Worm (Caenorhabditis elegans) whole organism, L1 larva: ENCODE data around the gene acs-14.

ENCODE experiments used
- F16B12.6 ChIP-seq: fragments of 150-350 bp; optimal IDR thresholded peaks from 2 replicates; lab custom pipeline; 2014; ENCODE audit warnings: missing biosample characterization, missing genetic modification characterization
- Y116A8C.19 ChIP-seq: sonication (generic microtip); optimal IDR thresholded peaks from 2 replicates; lab custom pipeline; 2016; ENCODE audit warnings: missing compliant biosample characterization, missing genetic modification characterization, borderline replicate concordance
- alr-1 ChIP-seq: fragments of 200-800 bp; sonication (Bioruptor generic); optimal IDR thresholded peaks from 2 replicates; lab custom pipeline; 2018; ENCODE audit warnings: borderline replicate concordance, mild to moderate bottlenecking, missing genetic modification characterization, missing compliant biosample characterization
- ama-1 ChIP-seq: fragments of 150-350 bp; optimal IDR thresholded peaks from 2 replicates; lab custom pipeline; 2014
- ceh-63 ChIP-seq: fragments of 200-800 bp; sonication (Bioruptor generic); optimal IDR thresholded peaks from 2 replicates; lab custom pipeline; 2018; ENCODE audit warnings: mild to moderate bottlenecking, missing genetic modification characterization, missing compliant biosample characterization
- ceh-82 ChIP-seq, 3 experiments: fragments of 150-350 bp in 1 of 3; sonication (generic microtip) in 2 of 3; optimal IDR thresholded peaks; 2 replicates each; lab custom pipeline; 2014 to 2017; ENCODE audit warnings: missing biosample characterization in 3 of 3, missing genetic modification characterization in 3 of 3
- ceh-88 ChIP-seq: fragments of 200-800 bp; sonication (Bioruptor generic); IDR thresholded peaks from 2 replicates; pipeline ENCODE4 v1.3.6; 2022; ENCODE audit warnings: missing genetic modification characterization, missing compliant biosample characterization
- ceh-90 ChIP-seq: sonication (generic microtip); optimal IDR thresholded peaks from 2 replicates; lab custom pipeline; 2016; ENCODE audit warnings: missing genetic modification characterization, missing compliant biosample characterization
- dpl-1 ChIP-seq, 3 experiments: fragments of 150-350 bp in 2 of 3; sonication (generic microtip) in 1 of 3; optimal IDR thresholded peaks; 2 replicates each; lab custom pipeline; 2014 to 2017; ENCODE audit warnings: missing biosample characterization in 3 of 3, missing genetic modification characterization in 3 of 3, missing genetic modification reagents in 3 of 3
- efl-1 ChIP-seq, 4 experiments: fragments of 150-350 bp; optimal IDR thresholded peaks in 3 of 4; peaks in 1 of 4; 1 replicate in 1 of 4; 2 replicates in 3 of 4; lab custom pipeline; 2014; ENCODE audit warnings: missing biosample characterization in 2 of 4, missing genetic modification characterization in 2 of 4, missing genetic modification reagents in 2 of 4
- egl-13 ChIP-seq: sonication (generic microtip); optimal IDR thresholded peaks from 2 replicates; lab custom pipeline; 2016; ENCODE audit warnings: missing genotype, missing genetic modification reagents, missing genetic modification characterization, missing compliant biosample characterization
- elt-2 ChIP-seq: sonication (generic microtip); optimal IDR thresholded peaks from 2 replicates; lab custom pipeline; 2016; ENCODE audit warnings: missing genetic modification characterization, mild to moderate bottlenecking, inconsistent platforms, missing compliant biosample characterization, missing genetic modification reagents
- elt-3 ChIP-seq, 6 experiments: fragments of 150-350 bp in 1 of 6; sonication (generic microtip); optimal IDR thresholded peaks; 2 replicates each; lab custom pipeline; 2017 to 2018; ENCODE audit warnings: missing biosample characterization in 6 of 6, missing genetic modification characterization in 6 of 6, inconsistent platforms in 1 of 6
- fos-1 ChIP-seq: fragments of 150-350 bp; optimal IDR thresholded peaks from 2 replicates; lab custom pipeline; 2014; ENCODE audit warnings: missing biosample characterization, missing genetic modification characterization
- grh-1 ChIP-seq: fragments of 200-800 bp; sonication (Bioruptor generic); IDR thresholded peaks from 2 replicates; pipeline ENCODE4 v1.3.6; 2022; ENCODE audit warnings: missing genetic modification reagents, missing genetic modification characterization, missing compliant biosample characterization
- lin-15B ChIP-seq: fragments of 150-350 bp; sonication (generic microtip); optimal IDR thresholded peaks from 3 replicates; lab custom pipeline; 2014; ENCODE audit warnings: missing biosample characterization, missing genetic modification characterization
- lin-39 ChIP-seq: fragments of 150-350 bp; optimal IDR thresholded peaks from 2 replicates; lab custom pipeline; 2014; ENCODE audit warnings: missing biosample characterization, missing genetic modification reagents, missing genetic modification characterization
- lir-3 ChIP-seq: sonication (generic microtip); optimal IDR thresholded peaks from 2 replicates; lab custom pipeline; 2016; ENCODE audit warnings: mild to moderate bottlenecking, missing genetic modification characterization, moderate library complexity, missing compliant biosample characterization; ENCODE audit not compliant: poor library complexity
- mab-9 ChIP-seq: fragments of 200-800 bp; sonication (Bioruptor generic); IDR thresholded peaks from 2 replicates; pipeline ENCODE4 v1.3.6; 2022; ENCODE audit warnings: missing genetic modification reagents, missing genetic modification characterization, missing compliant biosample characterization
- mef-2 ChIP-seq: fragments of 150-350 bp; optimal IDR thresholded peaks from 2 replicates; lab custom pipeline; 2014; ENCODE audit warnings: missing biosample characterization, missing genetic modification characterization
- mep-1 ChIP-seq: fragments of 150-350 bp; optimal IDR thresholded peaks from 2 replicates; lab custom pipeline; 2014; ENCODE audit warnings: missing biosample characterization, missing genetic modification characterization
- nhr-11 ChIP-seq: fragments of 150-350 bp; optimal IDR thresholded peaks from 2 replicates; lab custom pipeline; 2014; ENCODE audit warnings: missing biosample characterization, missing genetic modification characterization
- nhr-12 ChIP-seq: sonication (generic microtip); optimal IDR thresholded peaks from 2 replicates; lab custom pipeline; 2017; ENCODE audit warnings: missing biosample characterization, missing genetic modification characterization
- nhr-19 ChIP-seq: fragments of 200-800 bp; sonication (Bioruptor generic); conservative IDR thresholded peaks from 2 replicates; pipeline ENCODE4 v1.3.6; 2022; ENCODE audit warnings: missing genetic modification characterization, missing compliant biosample characterization
- nhr-237 ChIP-seq: fragments of 150-350 bp; optimal IDR thresholded peaks from 2 replicates; lab custom pipeline; 2014; ENCODE audit warnings: missing biosample characterization, missing genetic modification characterization
- nhr-47 ChIP-seq: sonication (generic microtip); optimal IDR thresholded peaks from 2 replicates; lab custom pipeline; 2016; ENCODE audit warnings: mild to moderate bottlenecking, missing genetic modification characterization, moderate library complexity, missing compliant biosample characterization
- nhr-71 ChIP-seq: sonication (generic microtip); optimal IDR thresholded peaks from 2 replicates; lab custom pipeline; 2016; ENCODE audit warnings: mild to moderate bottlenecking, missing genetic modification characterization, moderate library complexity, missing compliant biosample characterization
- nhr-84 ChIP-seq: sonication (generic microtip); optimal IDR thresholded peaks from 2 replicates; lab custom pipeline; 2017; ENCODE audit warnings: missing biosample characterization, missing genetic modification characterization
- nhr-85 ChIP-seq: sonication (generic microtip); peaks from one replicate; lab custom pipeline; 2016; ENCODE audit warnings: missing genetic modification characterization, inconsistent platforms, missing compliant biosample characterization
- nhr-90 ChIP-seq: sonication (generic microtip); optimal IDR thresholded peaks from 2 replicates; lab custom pipeline; 2016; ENCODE audit warnings: mild to moderate bottlenecking, missing genetic modification characterization, missing compliant biosample characterization; ENCODE audit not compliant: poor library complexity
- pag-3 ChIP-seq: sonication (generic microtip); optimal IDR thresholded peaks from 2 replicates; lab custom pipeline; 2017; ENCODE audit warnings: missing genetic modification characterization, mild to moderate bottlenecking, missing compliant biosample characterization, antibody characterized with exemption, borderline replicate concordance; ENCODE audit not compliant: insufficient read depth
- pax-3 ChIP-seq: fragments of 200-800 bp; sonication (Bioruptor generic); optimal IDR thresholded peaks from 2 replicates; lab custom pipeline; 2018; ENCODE audit warnings: mild to moderate bottlenecking, missing genetic modification characterization, moderate library complexity, missing compliant biosample characterization
- skn-1 ChIP-seq: fragments of 150-350 bp; optimal IDR thresholded peaks from 2 replicates; lab custom pipeline; 2014; ENCODE audit warnings: missing biosample characterization, missing genetic modification characterization
- snpc-4 ChIP-seq: fragments of 150-350 bp; optimal IDR thresholded peaks from 2 replicates; lab custom pipeline; 2014; ENCODE audit warnings: missing biosample characterization, missing genetic modification characterization
- snu-23 ChIP-seq: sonication (generic microtip); optimal IDR thresholded peaks from 2 replicates; lab custom pipeline; 2016; ENCODE audit warnings: missing genetic modification characterization, missing compliant biosample characterization
- swsn-7 ChIP-seq: sonication (generic microtip); optimal IDR thresholded peaks from 2 replicates; lab custom pipeline; 2016; ENCODE audit warnings: missing genetic modification characterization, missing compliant biosample characterization
- unc-130 ChIP-seq: fragments of 150-350 bp; optimal IDR thresholded peaks from 2 replicates; lab custom pipeline; 2017; ENCODE audit warnings: missing biosample characterization, missing genetic modification characterization, inconsistent platforms
- unc-62 ChIP-seq: fragments of 150-350 bp; optimal IDR thresholded peaks from 2 replicates; lab custom pipeline; 2014; ENCODE audit warnings: missing biosample characterization, missing genetic modification reagents, missing genetic modification characterization
- unc-86 ChIP-seq: sonication (generic microtip); optimal IDR thresholded peaks from 2 replicates; lab custom pipeline; 2016; ENCODE audit warnings: missing genetic modification characterization, missing compliant biosample characterization
- xbp-1 ChIP-seq: sonication (generic microtip); optimal IDR thresholded peaks from 2 replicates; lab custom pipeline; 2016; ENCODE audit warnings: missing genetic modification characterization, missing compliant biosample characterization
- zip-4 ChIP-seq: fragments of 200-800 bp; sonication (Bioruptor generic); optimal IDR thresholded peaks from 2 replicates; lab custom pipeline; 2018; ENCODE audit warnings: mild to moderate bottlenecking, missing genetic modification characterization, moderate library complexity, missing compliant biosample characterization
- ztf-11 ChIP-seq, 2 experiments: sonication (generic microtip); optimal IDR thresholded peaks; 2 replicates each; lab custom pipeline; 2016 to 2017; ENCODE audit warnings: missing genetic modification characterization in 2 of 2, missing biosample characterization in 1 of 2, missing compliant biosample characterization in 1 of 2
- ztf-4 ChIP-seq: fragments of 150-350 bp; optimal IDR thresholded peaks from 2 replicates; lab custom pipeline; 2014; ENCODE audit warnings: missing biosample characterization, missing genetic modification characterization

Gene acs-14

ce11 chrV:9536505-9536904, 28.6 kb downstream of the acs-14 start, which contains the start of gene C50F4.4 (continued):
- TF ChIP-seq ceh-90: peak; percentile 74
- TF ChIP-seq nhr-12: no peak
- TF ChIP-seq nhr-90 (tag; lab: Kevin White, UChicago): peak; percentile 71
- TF ChIP-seq nhr-85 (tag; lab: Kevin White, UChicago): peak; percentile 63
- TF ChIP-seq mep-1 (tag; lab: Kevin White, UChicago): peak; percentile 12
- TF ChIP-seq Y116A8C.19: no peak
- TF ChIP-seq fos-1 (tag; lab: Kevin White, UChicago): no peak
- TF ChIP-seq pag-3 (tag; lab: Kevin White, UChicago): no peak
- TF ChIP-seq swsn-7 (tag; lab: Kevin White, UChicago): peak; percentile 59
- no peak for TF ChIP-seq grh-1 (GFP tag; lab: Robert Waterston, UW)
- TF ChIP-seq lir-3 (tag; lab: Kevin White, UChicago): peak; percentile 77
- TF ChIP-seq dpl-1 (GFP tag; optimal IDR thresholded peaks at IDR 0.05; lab: Kevin White, UChicago): peak; percentile 20 to 65 (median 38)
- TF ChIP-seq ceh-82 (tag; optimal IDR thresholded peaks at IDR 0.05; lab: Kevin White, UChicago): no peak
- peak; percentile 67 for TF ChIP-seq nhr-47
- TF ChIP-seq nhr-237 (tag; lab: Kevin White, UChicago): no peak
- TF ChIP-seq unc-62 (GFP tag; lab: Kevin White, UChicago): no peak
- TF ChIP-seq snu-23 (GFP tag; lab: Kevin White, UChicago): peak; percentile 55
- TF ChIP-seq ceh-63 (GFP tag; lab: Kevin White, UChicago): no peak
- peak in 1 of 2 experiments; percentile 67 for TF ChIP-seq ztf-11 (tag; optimal IDR thresholded peaks at IDR 0.05; lab: Kevin White, UChicago)
- peak; percentile 32 for TF ChIP-seq pax-3 (tag; lab: Kevin White, UChicago)
- 0 out of 2 replicates have a peak, but pooled peaks have one; percentile 49 for TF ChIP-seq mab-9 (GFP tag; lab: Robert Waterston, UW)
- no peak for TF ChIP-seq nhr-11 (tag; lab: Kevin White, UChicago)
- peak; percentile 46 for TF ChIP-seq unc-130
- peak; percentile 42; the same call in 1 of the 2 replicates for TF ChIP-seq nhr-19 (GFP tag; lab: Robert Waterston, UW)
- peak; percentile 7 for TF ChIP-seq lin-39
- no peak for TF ChIP-seq zip-4 (GFP tag; lab: Kevin White, UChicago)
- peak; percentile 15 for TF ChIP-seq unc-86 (tag; lab: Kevin White, UChicago)
- TF ChIP-seq snpc-4 (tag; lab: Kevin White, UChicago): no peak
- no peak for TF ChIP-seq ztf-4 (tag; lab: Kevin White, UChicago)
- TF ChIP-seq elt-2: no peak
- TF ChIP-seq xbp-1: peak; percentile 62
- TF ChIP-seq nhr-71 (tag; lab: Kevin White, UChicago): peak; percentile 69
- no peak for TF ChIP-seq alr-1 (tag; lab: Kevin White, UChicago)
- no peak for TF ChIP-seq ceh-88
- no peak for TF ChIP-seq ama-1
- no peak for TF ChIP-seq nhr-84 (tag; lab: Kevin White, UChicago)
- TF ChIP-seq mef-2 (tag; lab: Kevin White, UChicago): no peak
- TF ChIP-seq elt-3 (tag; optimal IDR thresholded peaks at IDR 0.05; lab: Kevin White, UChicago): no peak
- TF ChIP-seq F16B12.6: no peak
- peak; percentile 36 for TF ChIP-seq egl-13
- TF ChIP-seq efl-1 (optimal IDR thresholded peaks at IDR 0.05; lab: Kevin White, UChicago): peak; percentile 32 to 56
- peak; percentile 49 to 94 for TF ChIP-seq efl-1 (GFP tag; optimal IDR thresholded peaks at IDR 0.05 in 1 of 2; lab: Kevin White, UChicago)
- TF ChIP-seq lin-15B (tag; lab: Kevin White, UChicago): no peak
- TF ChIP-seq skn-1 (tag; lab: Kevin White, UChicago): no peak
